Fruit fly (Drosophila melanogaster) whole organism, embryonic: ENCODE data around the gene CG17801.

ENCODE experiments used
- Asciz ChIP-seq: fragments of 200-800 bp; sonication (Bioruptor generic); optimal IDR thresholded peaks from 2 replicates; lab custom pipeline; 2017; ENCODE audit warnings: missing biosample characterization, mild to moderate bottlenecking, missing genetic modification characterization, missing genetic modification reagents
- CG11560 ChIP-seq: fragments of 200-800 bp; sonication (Bioruptor generic); IDR thresholded peaks from 3 replicates; pipeline ENCODE4 v1.3.6; 2022; ENCODE audit warnings: missing biosample characterization, missing genetic modification characterization
- CG2875 ChIP-seq: fragments of 200-800 bp; sonication (Bioruptor generic); optimal IDR thresholded peaks from 2 replicates; lab custom pipeline; 2017; ENCODE audit warnings: missing biosample characterization, mild to moderate bottlenecking, missing genetic modification characterization, missing genetic modification reagents
- CG30431 ChIP-seq: fragments of 200-800 bp; sonication (Bioruptor generic); optimal IDR thresholded peaks from 2 replicates; lab custom pipeline; 2017; ENCODE audit warnings: missing biosample characterization, missing genetic modification characterization
- E2f2 ChIP-seq: fragments of 200-800 bp; sonication (Bioruptor generic); IDR thresholded peaks from 2 replicates; pipeline ENCODE4 v1.3.6; 2022; ENCODE audit warnings: missing biosample characterization, missing genetic modification characterization
- Ets65A ChIP-seq: fragments of 200-800 bp; sonication (Bioruptor generic); peaks from one replicate; lab custom pipeline; 2016; ENCODE audit warnings: missing biosample characterization, missing genetic modification characterization
- MESR4 ChIP-seq: fragments of 200-800 bp; sonication (Bioruptor generic); optimal IDR thresholded peaks from 2 replicates; lab custom pipeline; 2018; ENCODE audit warnings: missing biosample characterization, mild to moderate bottlenecking, missing genetic modification characterization, moderate library complexity
- emc ChIP-seq: fragments of 200-800 bp; sonication (Bioruptor generic); optimal IDR thresholded peaks from 2 replicates; lab custom pipeline; 2016; ENCODE audit warnings: missing biosample characterization, missing genetic modification characterization
- kay ChIP-seq: fragments of 200-800 bp; sonication (Bioruptor generic); optimal IDR thresholded peaks from 2 replicates; lab custom pipeline; 2016; ENCODE audit warnings: missing biosample characterization, missing genetic modification characterization
- psq ChIP-seq: fragments of 200-800 bp; sonication (Bioruptor generic); optimal IDR thresholded peaks from 2 replicates; lab custom pipeline; 2017; ENCODE audit warnings: missing biosample characterization, missing genetic modification characterization
- ro ChIP-seq: fragments of 200-800 bp; sonication (Bioruptor generic); IDR thresholded peaks from 2 replicates; pipeline ENCODE4 v1.3.6; 2022; ENCODE audit warnings: missing biosample characterization, missing genetic modification characterization
- tll ChIP-seq, 2 experiments: fragments of 200-800 bp in 1 of 2; fragments of >200 bp in 1 of 2; sonication (Bioruptor generic) in 1 of 2; optimal IDR thresholded peaks; 2 replicates each; lab custom pipeline; 2017 to 2019; ENCODE audit warnings: missing biosample characterization in 2 of 2, missing genetic modification characterization in 2 of 2, mild to moderate bottlenecking in 1 of 2, moderate library complexity in 1 of 2
- ttk ChIP-seq: fragments of 200-800 bp; sonication (Bioruptor generic); IDR thresholded peaks from 2 replicates; pipeline ENCODE4 v2.1.2; 2022; ENCODE audit warnings: missing biosample characterization, missing genetic modification characterization
- wdn ChIP-seq: fragments of 200-800 bp; sonication (Bioruptor generic); IDR thresholded peaks from 2 replicates; pipeline ENCODE4 v1.3.6; 2022; ENCODE audit warnings: missing biosample characterization, missing genetic modification characterization

dm6 chr3R:17809014-17809413 lies 2.1 kb upstream of the CG17801 start, which contains the start of gene Odj:
- TF ChIP-seq Ets65A (GFP tag; lab: Kevin White, UChicago) (no peak), Asciz (GFP tag; lab: Kevin White, UChicago) (no peak), CG2875 (no peak), kay (GFP tag; lab: Kevin White, UChicago) (no peak), CG11560 (tag; lab: Robert Waterston, UW) (no peak), CG30431 (GFP tag; lab: Kevin White, UChicago) (no peak), MESR4 (peak; percentile 57), wdn (GFP tag; lab: Robert Waterston, UW) (no peak), psq (GFP tag; lab: Kevin White, UChicago) (no peak), ro (GFP tag; lab: Robert Waterston, UW) (no peak), ttk (GFP tag; lab: Robert Waterston, UW) (no peak), tll (GFP tag; optimal IDR thresholded peaks at IDR 0.05; lab: Kevin White, UChicago) (no peak), emc (GFP tag; lab: Kevin White, UChicago) (no peak), E2f2 (GFP tag; lab: Robert Waterston, UW) (peak; percentile 81)
